Fruit fly (Drosophila melanogaster) whole organism, embryonic: ENCODE measurements around the gene CG1622.

Experiments
- B-H2 ChIP-seq: fragments of 200-800 bp; sonication (Bioruptor generic); optimal IDR thresholded peaks from 2 replicates; lab custom pipeline; 2018; ENCODE audit warnings: missing biosample characterization, mild to moderate bottlenecking, missing genetic modification characterization
- BEAF-32 ChIP-seq: fragments of 200-800 bp; sonication (Bioruptor generic); optimal IDR thresholded peaks from 3 replicates; lab custom pipeline; 2017; ENCODE audit warnings: missing biosample characterization, missing genetic modification characterization, mild to moderate bottlenecking, moderate library complexity, missing genetic modification reagents
- Blimp-1 ChIP-seq: fragments of 200-800 bp; sonication (Bioruptor generic); optimal IDR thresholded peaks from 3 replicates; lab custom pipeline; 2018; ENCODE audit warnings: missing biosample characterization, missing genetic modification characterization, mild to moderate bottlenecking, moderate library complexity, missing genetic modification reagents
- CG11695 ChIP-seq: fragments of 200-800 bp; sonication (Bioruptor generic); IDR thresholded peaks from 3 replicates; pipeline ENCODE4 v1.3.6; 2022; ENCODE audit warnings: missing biosample characterization, missing genetic modification characterization
- CG11723 ChIP-seq: fragments of 200-800 bp; sonication (Bioruptor generic); optimal IDR thresholded peaks from 2 replicates; lab custom pipeline; 2017; ENCODE audit warnings: missing biosample characterization, mild to moderate bottlenecking, missing genetic modification characterization
- CG1233 ChIP-seq: fragments of 200-800 bp; sonication (Bioruptor generic); optimal IDR thresholded peaks from 4 replicates; lab custom pipeline; 2018; ENCODE audit warnings: missing biosample characterization, mild to moderate bottlenecking, missing genetic modification characterization
- CG13624 ChIP-seq: fragments of 200-800 bp; sonication (Bioruptor generic); optimal IDR thresholded peaks from 2 replicates; lab custom pipeline; 2016; ENCODE audit warnings: missing biosample characterization, missing genetic modification characterization
- CG17829 ChIP-seq: fragments of 200-800 bp; optimal IDR thresholded peaks from 2 replicates; lab custom pipeline; 2019; ENCODE audit warnings: missing biosample characterization, mild to moderate bottlenecking, missing genetic modification characterization, moderate library complexity
- CG18599 ChIP-seq: fragments of 200-800 bp; sonication (Bioruptor generic); optimal IDR thresholded peaks from 3 replicates; lab custom pipeline; 2017; ENCODE audit warnings: missing biosample characterization, missing genetic modification characterization, mild to moderate bottlenecking, moderate library complexity, missing genetic modification reagents
- CG2875 ChIP-seq: fragments of 200-800 bp; sonication (Bioruptor generic); optimal IDR thresholded peaks from 2 replicates; lab custom pipeline; 2017; ENCODE audit warnings: missing biosample characterization, mild to moderate bottlenecking, missing genetic modification characterization, missing genetic modification reagents
- CG31441 ChIP-seq: fragments of 200-800 bp; sonication (Bioruptor generic); IDR thresholded peaks from 2 replicates; pipeline ENCODE4 v1.3.6; 2022; ENCODE audit warnings: missing biosample characterization, missing genetic modification characterization
- CG32767 ChIP-seq: fragments of 200-800 bp; sonication (Bioruptor generic); IDR thresholded peaks from 2 replicates; pipeline ENCODE4 v1.3.6; 2022; ENCODE audit warnings: missing biosample characterization, missing genetic modification characterization
- CG6254 ChIP-seq: fragments of 200-800 bp; sonication (Bioruptor generic); optimal IDR thresholded peaks from 3 replicates; lab custom pipeline; 2017; ENCODE audit warnings: mild to moderate bottlenecking, missing biosample characterization, missing genetic modification reagents, missing genetic modification characterization
- CG7556 ChIP-seq: fragments of 200-800 bp; sonication (Bioruptor generic); optimal IDR thresholded peaks from 2 replicates; lab custom pipeline; 2017; ENCODE audit warnings: missing biosample characterization, mild to moderate bottlenecking, missing genetic modification characterization
- CG8359 ChIP-seq: fragments of 200-800 bp; sonication (Bioruptor generic); optimal IDR thresholded peaks from 2 replicates; lab custom pipeline; 2017; ENCODE audit warnings: missing biosample characterization, mild to moderate bottlenecking, missing genetic modification characterization, borderline replicate concordance
- CG8924 ChIP-seq: fragments of 200-800 bp; optimal IDR thresholded peaks from 3 replicates; lab custom pipeline; 2019; ENCODE audit warnings: missing biosample characterization, mild to moderate bottlenecking, missing genetic modification characterization, moderate library complexity
- CG9727 ChIP-seq: fragments of 200-800 bp; sonication (Bioruptor generic); optimal IDR thresholded peaks from 3 replicates; lab custom pipeline; 2017; ENCODE audit warnings: missing biosample characterization, mild to moderate bottlenecking, missing genetic modification characterization
- CHES-1-like ChIP-seq: fragments of 200-800 bp; sonication (Bioruptor generic); optimal IDR thresholded peaks from 2 replicates; lab custom pipeline; 2016; ENCODE audit warnings: missing biosample characterization, missing genetic modification characterization
- D19A ChIP-seq: fragments of 200-800 bp; optimal IDR thresholded peaks from 3 replicates; lab custom pipeline; 2019; ENCODE audit warnings: missing biosample characterization, mild to moderate bottlenecking, missing genetic modification characterization, moderate library complexity
- Dad ChIP-seq: fragments of 200-800 bp; sonication (Bioruptor generic); optimal IDR thresholded peaks from 3 replicates; lab custom pipeline; 2016; ENCODE audit warnings: missing biosample characterization, missing genetic modification characterization
- Fer2 ChIP-seq: fragments of 200-800 bp; sonication (Bioruptor generic); optimal IDR thresholded peaks from 2 replicates; lab custom pipeline; 2018; ENCODE audit warnings: missing biosample characterization, mild to moderate bottlenecking, missing genetic modification characterization, moderate library complexity
- Gug ChIP-seq: fragments of 200-800 bp; sonication (Bioruptor generic); IDR thresholded peaks from 4 replicates; pipeline ENCODE4 v1.3.6; 2022; ENCODE audit warnings: missing biosample characterization, missing genetic modification characterization
- H15 ChIP-seq: fragments of 200-800 bp; sonication (Bioruptor generic); IDR thresholded peaks from 3 replicates; pipeline ENCODE4 v1.3.6; 2022; ENCODE audit warnings: missing biosample characterization, missing genetic modification characterization
- HLH3B ChIP-seq: fragments of 200-800 bp; sonication (Bioruptor generic); IDR thresholded peaks from 2 replicates; pipeline ENCODE4 v1.3.6; 2022; ENCODE audit warnings: missing biosample characterization, missing genetic modification characterization
- Hey ChIP-seq: fragments of 200-800 bp; sonication (Bioruptor generic); optimal IDR thresholded peaks from 3 replicates; lab custom pipeline; 2018; ENCODE audit warnings: missing biosample characterization, mild to moderate bottlenecking, missing genetic modification characterization
- NC2α ChIP-seq: fragments of 200-800 bp; sonication (Bioruptor generic); optimal IDR thresholded peaks from 2 replicates; lab custom pipeline; 2016; ENCODE audit warnings: missing biosample characterization, missing genetic modification characterization
- Oli ChIP-seq: fragments of 200-800 bp; sonication (Bioruptor generic); optimal IDR thresholded peaks from 2 replicates; lab custom pipeline; 2018; ENCODE audit warnings: missing biosample characterization, mild to moderate bottlenecking, missing genetic modification characterization, moderate library complexity
- Optix ChIP-seq: fragments of 200-800 bp; sonication (Bioruptor generic); IDR thresholded peaks from 3 replicates; pipeline ENCODE4 v1.3.6; 2022; ENCODE audit warnings: missing biosample characterization, missing genetic modification characterization
- Pdp1 ChIP-seq, 2 experiments: fragments of 200-800 bp; sonication (Bioruptor generic); optimal IDR thresholded peaks; 3 replicates each; lab custom pipeline; 2016; ENCODE audit warnings: missing biosample characterization in 2 of 2, missing genetic modification characterization in 2 of 2, mild to moderate bottlenecking in 1 of 2, moderate library complexity in 1 of 2
- Rfx ChIP-seq: fragments of 200-800 bp; sonication (Bioruptor generic); IDR thresholded peaks from 2 replicates; pipeline ENCODE4 v1.3.6; 2022; ENCODE audit warnings: missing biosample characterization, missing genetic modification characterization
- TFAM ChIP-seq: fragments of 200-800 bp; sonication (Bioruptor generic); optimal IDR thresholded peaks from 2 replicates; lab custom pipeline; 2017; ENCODE audit warnings: missing biosample characterization, missing genetic modification characterization, inconsistent platforms
- Vsx1 ChIP-seq: fragments of 200-800 bp; sonication (Bioruptor generic); optimal IDR thresholded peaks from 2 replicates; lab custom pipeline; 2017; ENCODE audit warnings: missing biosample characterization, mild to moderate bottlenecking, missing genetic modification characterization, missing genetic modification reagents
- Xbp1 ChIP-seq: fragments of 200-800 bp; sonication (Bioruptor generic); optimal IDR thresholded peaks from 3 replicates; lab custom pipeline; 2016; ENCODE audit warnings: missing biosample characterization, mild to moderate bottlenecking, missing genetic modification characterization
- bcd ChIP-seq: fragments of 200-800 bp; sonication (Bioruptor generic); optimal IDR thresholded peaks from 2 replicates; lab custom pipeline; 2017; ENCODE audit warnings: missing biosample characterization, mild to moderate bottlenecking, missing genetic modification characterization
- corto ChIP-seq: fragments of 200-800 bp; sonication (Bioruptor generic); optimal IDR thresholded peaks from 2 replicates; lab custom pipeline; 2016; ENCODE audit warnings: missing biosample characterization, mild to moderate bottlenecking, missing genetic modification characterization, moderate library complexity
- crp ChIP-seq, 2 experiments: fragments of 200-800 bp; sonication (Bioruptor generic); optimal IDR thresholded peaks; 2 replicates in 1 of 2; 3 replicates in 1 of 2; lab custom pipeline; 2017; ENCODE audit warnings: missing biosample characterization in 2 of 2, missing genetic modification characterization in 2 of 2, mild to moderate bottlenecking in 1 of 2, moderate library complexity in 1 of 2
- danr ChIP-seq: fragments of 200-800 bp; sonication (Bioruptor generic); IDR thresholded peaks from 2 replicates; pipeline ENCODE4 v1.3.6; 2022; ENCODE audit warnings: missing biosample characterization, missing genetic modification characterization
- esg ChIP-seq: fragments of 200-800 bp; sonication (Bioruptor generic); conservative IDR thresholded peaks from 2 replicates; pipeline ENCODE4 v1.3.6; 2022; ENCODE audit warnings: missing biosample characterization, missing genetic modification characterization
- fd64A ChIP-seq: fragments of 200-800 bp; sonication (Bioruptor generic); optimal IDR thresholded peaks from 3 replicates; lab custom pipeline; 2018; ENCODE audit warnings: missing biosample characterization, mild to moderate bottlenecking, missing genetic modification characterization
- gfzf ChIP-seq: fragments of 200-800 bp; sonication (Bioruptor generic); optimal IDR thresholded peaks from 2 replicates; lab custom pipeline; 2016; ENCODE audit warnings: missing biosample characterization, mild to moderate bottlenecking, missing genetic modification characterization, moderate library complexity
- hb ChIP-seq: fragments of 200-800 bp; sonication (Bioruptor generic); IDR thresholded peaks from 3 replicates; pipeline ENCODE4 v1.3.6; 2022; ENCODE audit warnings: missing biosample characterization, missing genetic modification characterization; ENCODE audit not compliant: partially characterized antibody
- nerfin-2 ChIP-seq: fragments of 200-800 bp; sonication (Bioruptor generic); IDR thresholded peaks from 2 replicates; pipeline ENCODE4 v1.3.6; 2022; ENCODE audit warnings: missing biosample characterization, missing genetic modification characterization; ENCODE audit not compliant: partially characterized antibody
- shn ChIP-seq: fragments of 200-800 bp; sonication (Bioruptor generic); optimal IDR thresholded peaks from 3 replicates; lab custom pipeline; 2016; ENCODE audit warnings: missing biosample characterization, missing genetic modification characterization
- slou ChIP-seq: fragments of 200-800 bp; sonication (Bioruptor generic); optimal IDR thresholded peaks from 3 replicates; lab custom pipeline; 2016; ENCODE audit warnings: missing biosample characterization, missing genetic modification characterization
- sug ChIP-seq: fragments of 200-800 bp; optimal IDR thresholded peaks from 2 replicates; lab custom pipeline; 2019; ENCODE audit warnings: missing biosample characterization, mild to moderate bottlenecking, missing genetic modification characterization, moderate library complexity
- tgo ChIP-seq: fragments of 200-800 bp; sonication (Bioruptor generic); IDR thresholded peaks from 3 replicates; pipeline ENCODE4 v1.3.6; 2022; ENCODE audit warnings: missing biosample characterization, missing genetic modification characterization
- tin ChIP-seq: fragments of 200-800 bp; sonication (Bioruptor generic); optimal IDR thresholded peaks from 3 replicates; lab custom pipeline; 2016; ENCODE audit warnings: missing biosample characterization, missing genetic modification characterization
- toy ChIP-seq: fragments of 200-800 bp; sonication (Bioruptor generic); IDR thresholded peaks from 2 replicates; pipeline ENCODE4 v1.3.6; 2022; ENCODE audit warnings: missing biosample characterization, missing genetic modification characterization
- usp ChIP-seq: fragments of >200 bp; optimal IDR thresholded peaks from 2 replicates; lab custom pipeline; 2017; ENCODE audit warnings: missing biosample characterization, missing genetic modification characterization
- vvl ChIP-seq: fragments of 200-800 bp; sonication (Bioruptor generic); IDR thresholded peaks from 2 replicates; pipeline ENCODE4 v1.3.6; 2022; ENCODE audit warnings: missing biosample characterization, missing genetic modification characterization
- zfh1 ChIP-seq: fragments of 200-800 bp; sonication (Bioruptor generic); IDR thresholded peaks from 3 replicates; pipeline ENCODE4 v1.3.6; 2022; ENCODE audit warnings: missing biosample characterization, missing genetic modification characterization

The CG1622 gene

dm6 chrX:13258757-13259067, 38.2 kb upstream of the CG1622 start, which contains the start of gene comt (continued):
- peak; percentile 74 for TF ChIP-seq CG9727 (GFP tag; lab: Kevin White, UChicago)
- peak; percentile 54 for TF ChIP-seq Oli
- TF ChIP-seq CG2875 (GFP tag; lab: Kevin White, UChicago): peak; percentile 26
- no peak for TF ChIP-seq NC2α (GFP tag; lab: Kevin White, UChicago)
- TF ChIP-seq Vsx1: no peak
- TF ChIP-seq D19A (tag; lab: Kevin White, UChicago): peak; percentile 57
- TF ChIP-seq CG1233: no peak
- peak; percentile 76 for TF ChIP-seq CG31441 (GFP tag; lab: Robert Waterston, UW)
- no peak for TF ChIP-seq slou
- TF ChIP-seq TFAM: no peak
- TF ChIP-seq Optix (GFP tag; lab: Robert Waterston, UW): no peak
- peak; percentile 73 for TF ChIP-seq CG17829 (tag; lab: Kevin White, UChicago)
- TF ChIP-seq CG18599: no peak
- TF ChIP-seq CG7556 (GFP tag; lab: Kevin White, UChicago): peak; percentile 66
- no peak for TF ChIP-seq corto
- TF ChIP-seq nerfin-2: no peak
- peak; percentile 70 for TF ChIP-seq CG8924
- no peak for TF ChIP-seq CG13624
- TF ChIP-seq usp: no peak
- TF ChIP-seq Xbp1 (GFP tag; lab: Kevin White, UChicago): peak; percentile 51
- peak; percentile 43 for TF ChIP-seq esg (GFP tag; lab: Robert Waterston, UW)
- TF ChIP-seq CHES-1-like (GFP tag; lab: Kevin White, UChicago): no peak
- TF ChIP-seq Dad (GFP tag; lab: Kevin White, UChicago): no peak
- TF ChIP-seq Rfx (GFP tag; lab: Robert Waterston, UW): peak; percentile 42; the same call in 1 of the 2 replicates
- no peak for TF ChIP-seq CG11723 (GFP tag; lab: Kevin White, UChicago)
- peak; percentile 51 for TF ChIP-seq tin (GFP tag; lab: Kevin White, UChicago)
- no peak for TF ChIP-seq shn
- no peak for TF ChIP-seq fd64A
- TF ChIP-seq hb: no peak
- TF ChIP-seq gfzf (GFP tag; lab: Kevin White, UChicago): no peak
- no peak for TF ChIP-seq Pdp1 (GFP tag; optimal IDR thresholded peaks at IDR 0.05; lab: Kevin White, UChicago)
- no peak for TF ChIP-seq BEAF-32 (GFP tag; lab: Kevin White, UChicago)
- no peak for TF ChIP-seq Hey (tag; lab: Kevin White, UChicago)
- peak; percentile 70 for TF ChIP-seq vvl
- TF ChIP-seq CG11695: peak; percentile 68; the same call in 2 of the 3 replicates
- no peak for TF ChIP-seq Gug
- TF ChIP-seq sug: peak; percentile 34
- TF ChIP-seq CG8359 (GFP tag; lab: Kevin White, UChicago): peak; percentile 25
- TF ChIP-seq toy (GFP tag; lab: Robert Waterston, UW): no peak
- peak; percentile 65 for TF ChIP-seq zfh1 (GFP tag; lab: Robert Waterston, UW)
- peak; percentile 62 for TF ChIP-seq tgo (GFP tag; lab: Robert Waterston, UW)
- TF ChIP-seq B-H2 (GFP tag; lab: Kevin White, UChicago): peak; percentile 45
- TF ChIP-seq CG6254 (GFP tag; lab: Kevin White, UChicago): peak; percentile 63
- TF ChIP-seq Blimp-1: peak; percentile 69
- no peak for TF ChIP-seq danr
- no peak for TF ChIP-seq bcd
- TF ChIP-seq Fer2: peak; percentile 45
- TF ChIP-seq HLH3B (GFP tag; lab: Robert Waterston, UW): peak; percentile 57; the same call in 1 of the 2 replicates
- peak; percentile 46; the same call in 2 of the 3 replicates for TF ChIP-seq H15
- peak in 1 of 2 experiments; percentile 2 for TF ChIP-seq crp (GFP tag; optimal IDR thresholded peaks at IDR 0.05; lab: Kevin White, UChicago)
- TF ChIP-seq CG32767 (GFP tag; lab: Robert Waterston, UW): no peak
